Worm (Caenorhabditis elegans) whole organism, L3 larva: ENCODE data around the gene tmem-138.
A peak's percentile ranks its signal among the peaks of the same experiment; 100 is the strongest.

Source experiments
- aly-2 ChIP-seq: fragments of 150-350 bp; optimal IDR thresholded peaks from 2 replicates; lab custom pipeline; 2014; ENCODE audit warnings: missing biosample characterization, missing genetic modification characterization
- ama-1 ChIP-seq: fragments of 150-350 bp; optimal IDR thresholded peaks from 2 replicates; lab custom pipeline; 2018
- egl-27 ChIP-seq: sonication (generic microtip); optimal IDR thresholded peaks from 4 replicates; lab custom pipeline; 2017; ENCODE audit warnings: missing biosample characterization, missing genetic modification reagents, missing genetic modification characterization
- egl-5 ChIP-seq: fragments of 150-350 bp; optimal IDR thresholded peaks from 2 replicates; lab custom pipeline; 2017; ENCODE audit warnings: missing biosample characterization, missing genetic modification reagents, missing genetic modification characterization, inconsistent platforms
- fkh-2 ChIP-seq: fragments of 150-350 bp; optimal IDR thresholded peaks from 2 replicates; lab custom pipeline; 2014; ENCODE audit warnings: missing biosample characterization, missing genetic modification reagents, missing genetic modification characterization
- fos-1 ChIP-seq: fragments of 150-350 bp; optimal IDR thresholded peaks from 2 replicates; lab custom pipeline; 2014; ENCODE audit warnings: missing biosample characterization, missing genetic modification characterization
- lin-39 ChIP-seq: fragments of 150-350 bp; optimal IDR thresholded peaks from 2 replicates; lab custom pipeline; 2018; ENCODE audit warnings: missing biosample characterization, missing genetic modification reagents, missing genetic modification characterization
- mml-1 ChIP-seq: fragments of 150-350 bp; sonication (generic microtip); optimal IDR thresholded peaks from 3 replicates; lab custom pipeline; 2014; ENCODE audit warnings: missing biosample characterization, missing genetic modification characterization
- nhr-237 ChIP-seq: fragments of 150-350 bp; optimal IDR thresholded peaks from 2 replicates; lab custom pipeline; 2014; ENCODE audit warnings: missing biosample characterization, missing genetic modification characterization
- snpc-4 ChIP-seq: fragments of 150-350 bp; optimal IDR thresholded peaks from 2 replicates; lab custom pipeline; 2014; ENCODE audit warnings: missing biosample characterization, missing genetic modification characterization
- unc-39 ChIP-seq: sonication (generic microtip); optimal IDR thresholded peaks from 4 replicates; lab custom pipeline; 2017; ENCODE audit warnings: missing biosample characterization, missing genetic modification characterization
- unc-62 ChIP-seq: fragments of 150-350 bp; sonication (generic microtip); optimal IDR thresholded peaks from 4 replicates; lab custom pipeline; 2014; ENCODE audit warnings: missing biosample characterization, missing genetic modification reagents, missing genetic modification characterization
- ztf-11 ChIP-seq: fragments of 150-350 bp; optimal IDR thresholded peaks from 2 replicates; lab custom pipeline; 2014; ENCODE audit warnings: missing biosample characterization, missing genetic modification characterization

DNA sequence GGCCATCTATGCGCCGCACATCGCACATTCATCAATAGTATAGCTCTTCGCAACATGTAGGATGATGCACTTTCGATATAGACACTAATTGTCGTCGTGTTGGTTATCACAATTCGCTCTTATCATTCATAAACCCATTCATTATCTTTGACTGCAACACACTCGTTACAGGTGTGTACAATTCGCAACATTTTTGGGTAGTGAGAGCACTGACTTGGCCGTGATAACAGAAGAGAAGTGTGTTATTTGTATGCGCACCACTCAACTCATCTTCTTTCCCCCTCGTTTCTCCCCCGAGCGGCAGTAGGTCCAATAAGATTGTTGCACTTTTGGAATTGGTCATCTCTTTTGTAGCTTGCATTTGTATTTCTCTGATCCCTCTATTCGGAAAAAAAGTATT is 29.8 kb upstream of the tmem-138 start:
- TF ChIP-seq ztf-11 (tag; lab: Kevin White, UChicago) = no peak
- TF ChIP-seq snpc-4 (tag; lab: Kevin White, UChicago) = no peak
- TF ChIP-seq fos-1 (tag; lab: Kevin White, UChicago) = no peak
- TF ChIP-seq unc-62 (GFP tag; lab: Kevin White, UChicago) = no peak
- peak; percentile 23 for TF ChIP-seq lin-39 (tag; lab: Kevin White, UChicago)
- no peak for TF ChIP-seq aly-2 (tag; lab: Kevin White, UChicago)
- no peak for TF ChIP-seq mml-1
- TF ChIP-seq egl-27 (tag; lab: Kevin White, UChicago) = no peak
- TF ChIP-seq egl-5 (tag; lab: Kevin White, UChicago) = no peak
- TF ChIP-seq ama-1 (lab: Kevin White, UChicago) = no peak
- no peak for TF ChIP-seq unc-39 (tag; lab: Kevin White, UChicago)
- TF ChIP-seq nhr-237 (tag; lab: Kevin White, UChicago) = no peak
- TF ChIP-seq fkh-2 (tag; lab: Kevin White, UChicago) = no peak
